Fruit fly (Drosophila melanogaster) S2 (cell line): Measurements from ENCODE around the gene CG33159.
A peak's percentile ranks its signal among the peaks of the same experiment; 100 is the strongest.

ENCODE experiments used
- CG8478 ChIP-seq: fragments of >200 bp; optimal IDR thresholded peaks from 2 replicates; lab custom pipeline; 2018
- CTCF ChIP-seq, 2 experiments: fragments of >200 bp; optimal IDR thresholded peaks; 2 replicates each; lab custom pipeline; 2018

Gene CG33159

dm6 chr3L:3222643-3223389, 18.6 kb upstream of the CG33159 start, which contains the start of the genes RpL28 and eIF1:
RpL28 (minus strand) TSS chr3L:3222960.
eIF1 (plus strand) TSS chr3L:3223341.
- no peak for TF ChIP-seq CG8478 (lab: Kevin White, UChicago)

- no peak for TF ChIP-seq CG8478 (lab: Kevin White, UChicago)
- TF ChIP-seq CTCF (optimal IDR thresholded peaks at IDR 0.05; lab: Kevin White, UChicago) = no peak
Measured at dm6 chr3L:3218859-3219258, 14.6 kb upstream of the CG33159 start, which contains the start of the genes hob and nSMase. hob (minus strand) TSS chr3L:3218920. nSMase (plus strand) TSS chr3L:3219156.

dm6 chr3L:3208895-3209294, 4.6 kb upstream of the CG33159 start, which contains the start of the genes CG32269 and CG32270:
CG32269 (minus strand) TSS chr3L:3208985.
CG32270 (minus strand) TSS chr3L:3208985.
- TF ChIP-seq CG8478 (lab: Kevin White, UChicago) (no peak), CTCF (optimal IDR thresholded peaks at IDR 0.05; lab: Kevin White, UChicago) (no peak)

- TF ChIP-seq CG8478 (lab: Kevin White, UChicago) (no peak), CTCF (optimal IDR thresholded peaks at IDR 0.05; lab: Kevin White, UChicago) (no peak)
Measured at dm6 chr3L:3206263-3206662, 2.0 kb upstream of the CG33159 start, which contains the start of gene CG33160. CG33160 (minus strand) TSS chr3L:3206363.

dm6 chr3L:3205349-3205748, 1.1 kb upstream of the CG33159 start, which contains the start of gene CG32277:
CG32277 (minus strand) TSS chr3L:3205449.
- TF ChIP-seq CG8478 (lab: Kevin White, UChicago) (no peak), CTCF (optimal IDR thresholded peaks at IDR 0.05; lab: Kevin White, UChicago) (no peak)

dm6 chr3L:3203062-3203461, 1.2 kb downstream of the CG33159 start, which contains the start of gene CG32271:
CG32271 (minus strand) TSS chr3L:3203162.
- TF ChIP-seq CG8478 (lab: Kevin White, UChicago) (no peak), CTCF (optimal IDR thresholded peaks at IDR 0.05; lab: Kevin White, UChicago) (no peak)

- TF ChIP-seq CTCF (optimal IDR thresholded peaks at IDR 0.05; lab: Kevin White, UChicago) (no peak), CG8478 (lab: Kevin White, UChicago) (no peak)
Measured at dm6 chr3L:3198447-3199402, 5.5 kb downstream of the CG33159 start, which contains the start of the genes CG32276 and gry. CG32276 (minus strand) TSS chr3L:3199047. gry (plus strand) TSS chr3L:3199090.

dm6 chr3L:3197464-3197863, 6.8 kb downstream of the CG33159 start, which contains the start of gene CG14966:
CG14966 (minus strand) TSS chr3L:3197631.
- TF ChIP-seq CTCF (optimal IDR thresholded peaks at IDR 0.05; lab: Kevin White, UChicago) = peak in 1 of 2 experiments; percentile 39
- no peak for TF ChIP-seq CG8478 (lab: Kevin White, UChicago)

- TF ChIP-seq CG8478 (lab: Kevin White, UChicago) (no peak), CTCF (optimal IDR thresholded peaks at IDR 0.05; lab: Kevin White, UChicago) (no peak)
Measured at dm6 chr3L:3194059-3194458, 10.2 kb downstream of the CG33159 start.

dm6 chr3L:3192912-3193311, 11.3 kb downstream of the CG33159 start, which contains the start of gene Hsp83:
Hsp83 (plus strand) TSS chr3L:3192969.
- no peak for TF ChIP-seq CG8478 (lab: Kevin White, UChicago)
- no peak for TF ChIP-seq CTCF (optimal IDR thresholded peaks at IDR 0.05; lab: Kevin White, UChicago)

- TF ChIP-seq CTCF (optimal IDR thresholded peaks at IDR 0.05; lab: Kevin White, UChicago) (no peak), CG8478 (lab: Kevin White, UChicago) (no peak)
Measured at dm6 chr3L:3192333-3192894, 11.8 kb downstream of the CG33159 start, which contains the start of gene CG14965. CG14965 (minus strand) TSS chr3L:3192491.

dm6 chr3L:3189647-3190046, 14.6 kb downstream of the CG33159 start, which contains the start of the genes CG42525 and CG14958:
CG42525 (minus strand) TSS chr3L:3189747.
CG14958 (plus strand) TSS chr3L:3189978.
- TF ChIP-seq CTCF (optimal IDR thresholded peaks at IDR 0.05; lab: Kevin White, UChicago) = no peak

- no peak for TF ChIP-seq CTCF (optimal IDR thresholded peaks at IDR 0.05; lab: Kevin White, UChicago)
- no peak for TF ChIP-seq CG8478 (lab: Kevin White, UChicago)
Measured at dm6 chr3L:3187263-3187662, 17.0 kb downstream of the CG33159 start, which contains the start of gene CG14957. CG14957 (plus strand) TSS chr3L:3187563.

dm6 chr3L:3186364-3186763, 17.9 kb downstream of the CG33159 start, which contains the start of gene CG32284:
CG32284 (plus strand) TSS chr3L:3186664.
- no peak for TF ChIP-seq CTCF (optimal IDR thresholded peaks at IDR 0.05; lab: Kevin White, UChicago)
- no peak for TF ChIP-seq CG8478 (lab: Kevin White, UChicago)
